Worm (Caenorhabditis elegans): ENCODE results near the gene K09E3.2.

ce11 chrX:17135704-17136103 lies 18.2 kb downstream of the K09E3.2 start:
- no peak for TF ChIP-seq tbx-2 (tag; optimal IDR thresholded peaks at IDR 0.05)
- no peak for TF ChIP-seq ceh-9 (tag; optimal IDR thresholded peaks at IDR 0.05)
- TF ChIP-seq sox-4 (tag; optimal IDR thresholded peaks at IDR 0.05): no peak
- TF ChIP-seq unc-55 (GFP tag; optimal IDR thresholded peaks at IDR 0.05): no peak
- no peak for TF ChIP-seq pros-1 (tag; optimal IDR thresholded peaks at IDR 0.05)
- TF ChIP-seq hlh-15 (tag; optimal IDR thresholded peaks at IDR 0.05): no peak

All from whole organism, late embryonic.